Fruit fly (Drosophila melanogaster) whole organism, embryonic: ENCODE measurements around the gene CG12990.

ENCODE experiments used
- Blimp-1 ChIP-seq: fragments of 200-800 bp; sonication (Bioruptor generic); optimal IDR thresholded peaks from 3 replicates; lab custom pipeline; 2018; ENCODE audit warnings: missing biosample characterization, missing genetic modification characterization, mild to moderate bottlenecking, moderate library complexity, missing genetic modification reagents
- CG11085 ChIP-seq: fragments of 200-800 bp; sonication (Bioruptor generic); IDR thresholded peaks from 2 replicates; pipeline ENCODE4 v1.3.6; 2022; ENCODE audit warnings: missing biosample characterization, missing genetic modification characterization
- CG11247 ChIP-seq: fragments of 200-800 bp; sonication (Bioruptor generic); IDR thresholded peaks from 2 replicates; pipeline ENCODE4 v1.3.6; 2022; ENCODE audit warnings: missing biosample characterization, missing genetic modification characterization
- CG13287 ChIP-seq: fragments of 200-800 bp; sonication (Bioruptor generic); IDR thresholded peaks from 2 replicates; pipeline ENCODE4 v1.3.6; 2022; ENCODE audit warnings: missing biosample characterization, missing genetic modification characterization; ENCODE audit not compliant: partially characterized antibody
- CG14441 ChIP-seq: fragments of 200-800 bp; sonication (Bioruptor generic); IDR thresholded peaks from 2 replicates; pipeline ENCODE4 v1.3.6; 2022; ENCODE audit warnings: missing biosample characterization, missing genetic modification characterization
- CG15073 ChIP-seq: fragments of 200-800 bp; sonication (Bioruptor generic); optimal IDR thresholded peaks from 2 replicates; lab custom pipeline; 2016; ENCODE audit warnings: missing biosample characterization, missing genetic modification characterization
- CG2120 ChIP-seq: fragments of 200-800 bp; sonication (Bioruptor generic); optimal IDR thresholded peaks from 3 replicates; lab custom pipeline; 2016; ENCODE audit warnings: missing biosample characterization, missing genetic modification characterization
- CG30403 ChIP-seq: fragments of 200-800 bp; sonication (Bioruptor generic); optimal IDR thresholded peaks from 3 replicates; lab custom pipeline; 2016; ENCODE audit warnings: missing biosample characterization, missing genetic modification characterization
- CG31388 ChIP-seq: fragments of 200-800 bp; sonication (Bioruptor generic); optimal IDR thresholded peaks from 2 replicates; lab custom pipeline; 2016; ENCODE audit warnings: missing biosample characterization, missing genetic modification characterization
- CG4282 ChIP-seq: fragments of 200-800 bp; sonication (Bioruptor generic); optimal IDR thresholded peaks from 2 replicates; lab custom pipeline; 2016; ENCODE audit warnings: missing biosample characterization, missing genetic modification characterization
- CG5180 ChIP-seq: fragments of 200-800 bp; sonication (Bioruptor generic); optimal IDR thresholded peaks from 3 replicates; lab custom pipeline; 2017; ENCODE audit warnings: missing biosample characterization, missing genetic modification characterization, mild to moderate bottlenecking, moderate library complexity, missing genetic modification reagents
- CG6791 ChIP-seq: fragments of 200-800 bp; sonication (Bioruptor generic); IDR thresholded peaks from 3 replicates; pipeline ENCODE4 v1.3.6; 2022; ENCODE audit warnings: missing biosample characterization, missing genetic modification characterization; ENCODE audit not compliant: partially characterized antibody
- Dip2 ChIP-seq: fragments of 200-800 bp; sonication (Bioruptor generic); IDR thresholded peaks from 2 replicates; pipeline ENCODE4 v1.3.6; 2022; ENCODE audit warnings: missing biosample characterization, missing genetic modification characterization
- Eip74EF ChIP-seq, 2 experiments: fragments of 200-800 bp in 1 of 2; fragments of >200 bp in 1 of 2; sonication (Bioruptor generic) in 1 of 2; optimal IDR thresholded peaks; 2 replicates each; lab custom pipeline; 2017 to 2019; ENCODE audit warnings: missing biosample characterization in 2 of 2, missing genetic modification characterization in 2 of 2, mild to moderate bottlenecking in 1 of 2, moderate library complexity in 1 of 2
- Fer1 ChIP-seq: fragments of 200-800 bp; sonication (Bioruptor generic); optimal IDR thresholded peaks from 2 replicates; lab custom pipeline; 2017; ENCODE audit warnings: missing biosample characterization, mild to moderate bottlenecking, missing genetic modification characterization
- HLHmδ ChIP-seq: fragments of 200-800 bp; sonication (Bioruptor generic); optimal IDR thresholded peaks from 2 replicates; lab custom pipeline; 2018; ENCODE audit warnings: missing biosample characterization, mild to moderate bottlenecking, missing genetic modification characterization, moderate library complexity
- HmgZ ChIP-seq: fragments of 200-800 bp; sonication (Bioruptor generic); optimal IDR thresholded peaks from 2 replicates; lab custom pipeline; 2018; ENCODE audit warnings: missing biosample characterization, mild to moderate bottlenecking, missing genetic modification characterization
- Hr51 ChIP-seq, 2 experiments: fragments of 200-800 bp; sonication (Bioruptor generic); optimal IDR thresholded peaks; 2 replicates in 1 of 2; 3 replicates in 1 of 2; lab custom pipeline; 2016 to 2018; ENCODE audit warnings: missing biosample characterization in 2 of 2, missing genetic modification characterization in 2 of 2, mild to moderate bottlenecking in 1 of 2, moderate library complexity in 1 of 2
- Lhr ChIP-seq: fragments of 200-800 bp; sonication (Bioruptor generic); optimal IDR thresholded peaks from 3 replicates; lab custom pipeline; 2017; ENCODE audit warnings: mild to moderate bottlenecking, missing biosample characterization, missing genetic modification reagents, missing genetic modification characterization
- NfI ChIP-seq: fragments of 200-800 bp; sonication (Bioruptor generic); optimal IDR thresholded peaks from 3 replicates; lab custom pipeline; 2018; ENCODE audit warnings: missing biosample characterization, mild to moderate bottlenecking, missing genetic modification characterization, moderate library complexity
- Oaz ChIP-seq: fragments of 200-800 bp; sonication (Bioruptor generic); IDR thresholded peaks from 2 replicates; pipeline ENCODE4 v1.3.6; 2022; ENCODE audit warnings: missing biosample characterization, missing genetic modification characterization
- Ptx1 ChIP-seq: fragments of 200-800 bp; sonication (Bioruptor generic); IDR thresholded peaks from 2 replicates; pipeline ENCODE4 v1.3.6; 2022; ENCODE audit warnings: missing biosample characterization, missing genetic modification characterization
- Sry-δ ChIP-seq: fragments of 200-800 bp; sonication (Bioruptor generic); optimal IDR thresholded peaks from 2 replicates; lab custom pipeline; 2016; ENCODE audit warnings: missing biosample characterization, missing genetic modification characterization
- Stat92E ChIP-seq, 3 experiments: fragments of >200 bp in 2 of 3; fragments of 200-800 bp in 1 of 3; sonication (Bioruptor generic) in 1 of 3; optimal IDR thresholded peaks; 2 replicates each; lab custom pipeline; 2017 to 2019; ENCODE audit warnings: missing biosample characterization in 3 of 3, missing genetic modification characterization in 3 of 3, mild to moderate bottlenecking in 1 of 3, moderate library complexity in 1 of 3
- Trl ChIP-seq, 3 experiments: fragments of >200 bp in 2 of 3; fragments of 200-800 bp in 1 of 3; sonication (Bioruptor generic) in 1 of 3; optimal IDR thresholded peaks; 2 replicates in 1 of 3; 3 replicates in 2 of 3; lab custom pipeline; 2016 to 2017; ENCODE audit warnings: missing biosample characterization in 1 of 3, missing genetic modification characterization in 1 of 3
- YL-1 ChIP-seq: fragments of 200-800 bp; sonication (Bioruptor generic); optimal IDR thresholded peaks from 3 replicates; lab custom pipeline; 2017; ENCODE audit warnings: missing biosample characterization, mild to moderate bottlenecking, missing genetic modification characterization
- abd-A ChIP-seq: fragments of 200-800 bp; sonication (Bioruptor generic); optimal IDR thresholded peaks from 3 replicates; lab custom pipeline; 2019; ENCODE audit warnings: missing biosample characterization, mild to moderate bottlenecking, missing genetic modification characterization, moderate library complexity
- cwo ChIP-seq: fragments of 200-800 bp; sonication (Bioruptor generic); optimal IDR thresholded peaks from 3 replicates; lab custom pipeline; 2017; ENCODE audit warnings: missing biosample characterization, missing genetic modification characterization, mild to moderate bottlenecking, moderate library complexity, missing genetic modification reagents
- ewg ChIP-seq: fragments of 200-800 bp; sonication (Bioruptor generic); optimal IDR thresholded peaks from 3 replicates; lab custom pipeline; 2017; ENCODE audit warnings: mild to moderate bottlenecking, missing biosample characterization, missing genetic modification reagents, missing genetic modification characterization
- gem ChIP-seq: fragments of 200-800 bp; sonication (Bioruptor generic); optimal IDR thresholded peaks from 2 replicates; lab custom pipeline; 2019; ENCODE audit warnings: missing biosample characterization, mild to moderate bottlenecking, missing genetic modification characterization, moderate library complexity
- grn ChIP-seq: fragments of 200-800 bp; sonication (Bioruptor generic); optimal IDR thresholded peaks from 3 replicates; lab custom pipeline; 2017; ENCODE audit warnings: missing biosample characterization, missing genetic modification characterization
- ham ChIP-seq: fragments of 200-800 bp; sonication (Bioruptor generic); IDR thresholded peaks from 2 replicates; pipeline ENCODE4 v1.3.6; 2022; ENCODE audit warnings: missing biosample characterization, missing genetic modification characterization
- hbn ChIP-seq: fragments of 200-800 bp; sonication (Bioruptor generic); IDR thresholded peaks from 2 replicates; pipeline ENCODE4 v1.3.6; 2022; ENCODE audit warnings: missing biosample characterization, missing genetic modification characterization; ENCODE audit not compliant: partially characterized antibody
- insv ChIP-seq, 2 experiments: fragments of 200-800 bp; sonication (Bioruptor generic); optimal IDR thresholded peaks; 3 replicates each; lab custom pipeline; 2016 to 2018; ENCODE audit warnings: missing biosample characterization in 2 of 2, missing genetic modification characterization in 2 of 2
- inv ChIP-seq: fragments of 200-800 bp; sonication (Bioruptor generic); IDR thresholded peaks from 2 replicates; pipeline ENCODE4 v1.3.6; 2022; ENCODE audit warnings: missing biosample characterization, missing genetic modification characterization; ENCODE audit not compliant: partially characterized antibody
- ken ChIP-seq: fragments of 200-800 bp; sonication (Bioruptor generic); IDR thresholded peaks from 3 replicates; pipeline ENCODE4 v1.3.6; 2022; ENCODE audit warnings: missing biosample characterization, missing genetic modification characterization
- kni ChIP-seq: fragments of 200-800 bp; sonication (Bioruptor generic); optimal IDR thresholded peaks from 3 replicates; lab custom pipeline; 2017; ENCODE audit warnings: mild to moderate bottlenecking, missing biosample characterization, missing genetic modification reagents, missing genetic modification characterization
- knrl ChIP-seq: fragments of 200-800 bp; sonication (Bioruptor generic); IDR thresholded peaks from 3 replicates; pipeline ENCODE4 v1.3.6; 2022; ENCODE audit warnings: missing biosample characterization, missing genetic modification characterization; ENCODE audit not compliant: partially characterized antibody
- lab ChIP-seq: fragments of 200-800 bp; sonication (Bioruptor generic); optimal IDR thresholded peaks from 3 replicates; lab custom pipeline; 2017; ENCODE audit warnings: missing biosample characterization, missing genetic modification characterization, mild to moderate bottlenecking, moderate library complexity, missing genetic modification reagents
- peb ChIP-seq: fragments of 200-800 bp; sonication (Bioruptor generic); IDR thresholded peaks from 2 replicates; pipeline ENCODE4 v1.3.6; 2022; ENCODE audit warnings: missing biosample characterization, missing genetic modification characterization
- pum ChIP-seq: fragments of 200-800 bp; sonication (Bioruptor generic); optimal IDR thresholded peaks from 2 replicates; lab custom pipeline; 2016; ENCODE audit warnings: missing biosample characterization, missing genetic modification characterization
- ro ChIP-seq: fragments of 200-800 bp; sonication (Bioruptor generic); IDR thresholded peaks from 2 replicates; pipeline ENCODE4 v1.3.6; 2022; ENCODE audit warnings: missing biosample characterization, missing genetic modification characterization
- sd ChIP-seq: fragments of 200-800 bp; sonication (Bioruptor generic); optimal IDR thresholded peaks from 3 replicates; lab custom pipeline; 2018; ENCODE audit warnings: missing biosample characterization, mild to moderate bottlenecking, missing genetic modification characterization, moderate library complexity
- sens ChIP-seq: fragments of 200-800 bp; sonication (Bioruptor generic); peaks from one replicate; lab custom pipeline; 2016; ENCODE audit warnings: missing biosample characterization, missing genetic modification characterization
- slbo ChIP-seq: fragments of 200-800 bp; sonication (Bioruptor generic); IDR thresholded peaks from 2 replicates; pipeline ENCODE4 v1.3.6; 2022; ENCODE audit warnings: missing biosample characterization, missing genetic modification characterization
- so ChIP-seq: fragments of 200-800 bp; sonication (Bioruptor generic); IDR thresholded peaks from 3 replicates; pipeline ENCODE4 v1.3.6; 2022; ENCODE audit warnings: missing biosample characterization, missing genetic modification characterization
- stc ChIP-seq: fragments of 200-800 bp; sonication (Bioruptor generic); IDR thresholded peaks from 2 replicates; pipeline ENCODE4 v1.3.6; 2022; ENCODE audit warnings: missing biosample characterization, missing genetic modification characterization
- unc-4 ChIP-seq: fragments of 200-800 bp; sonication (Bioruptor generic); IDR thresholded peaks from 2 replicates; pipeline ENCODE4 v1.3.6; 2022; ENCODE audit warnings: missing biosample characterization, missing genetic modification characterization; ENCODE audit not compliant: partially characterized antibody
- yki ChIP-seq: fragments of >200 bp; optimal IDR thresholded peaks from 3 replicates; lab custom pipeline; 2018
- zen ChIP-seq: fragments of 200-800 bp; sonication (Bioruptor generic); optimal IDR thresholded peaks from 3 replicates; lab custom pipeline; 2018; ENCODE audit warnings: missing biosample characterization, mild to moderate bottlenecking, missing genetic modification characterization, moderate library complexity

The CG12990 gene

dm6 chrX:17695641-17696040, 24.0 kb upstream of the CG12990 start (continued):
- TF ChIP-seq Dip2 (GFP tag; lab: Robert Waterston, UW) (peak; percentile 89), so (GFP tag; lab: Robert Waterston, UW) (no peak), HmgZ (peak; percentile 55), ewg (GFP tag; lab: Kevin White, UChicago) (no peak), CG31388 (no peak), kni (GFP tag; lab: Kevin White, UChicago) (no peak), CG11085 (GFP tag; lab: Robert Waterston, UW) (no peak), sens (GFP tag; lab: Kevin White, UChicago) (peak; percentile 20), grn (no peak), CG14441 (GFP tag; lab: Robert Waterston, UW) (no peak), ham (GFP tag; lab: Robert Waterston, UW) (no peak), knrl (GFP tag; lab: Robert Waterston, UW) (no peak), yki (lab: Kevin White, UChicago) (no peak), Blimp-1 (GFP tag; lab: Kevin White, UChicago) (no peak), abd-A (tag; lab: Kevin White, UChicago) (no peak), YL-1 (GFP tag; lab: Kevin White, UChicago) (no peak), gem (no peak), ken (GFP tag; lab: Robert Waterston, UW) (no peak), inv (GFP tag; lab: Robert Waterston, UW) (no peak), Trl (optimal IDR thresholded peaks at IDR 0.05; lab: Kevin White, UChicago) (no peak), Trl (GFP tag; optimal IDR thresholded peaks at IDR 0.05; lab: Kevin White, UChicago) (no peak), hbn (GFP tag; lab: Robert Waterston, UW) (no peak), sd (tag; lab: Kevin White, UChicago) (peak; percentile 44), Stat92E (GFP tag; optimal IDR thresholded peaks at IDR 0.05; lab: Kevin White, UChicago) (no peak), insv (GFP tag; optimal IDR thresholded peaks at IDR 0.05; lab: Kevin White, UChicago) (peak in 1 of 2 experiments; percentile 36), cwo (no peak), NfI (no peak)

- TF ChIP-seq CG13287 (GFP tag; lab: Robert Waterston, UW), result no peak
- no peak for TF ChIP-seq Ptx1
- peak; percentile 44 for TF ChIP-seq Fer1
- no peak for TF ChIP-seq stc (GFP tag; lab: Robert Waterston, UW)
- no peak for TF ChIP-seq peb (GFP tag; lab: Robert Waterston, UW)
- TF ChIP-seq HLHmδ (GFP tag; lab: Kevin White, UChicago), result no peak
- TF ChIP-seq Sry-δ, result no peak
- TF ChIP-seq ro (GFP tag; lab: Robert Waterston, UW), result no peak
- no peak for TF ChIP-seq CG4282
- peak; percentile 3 for TF ChIP-seq CG30403 (GFP tag; lab: Kevin White, UChicago)
- no peak for TF ChIP-seq Oaz (GFP tag; lab: Robert Waterston, UW)
- TF ChIP-seq slbo (GFP tag; lab: Robert Waterston, UW), result no peak
- no peak for TF ChIP-seq Lhr (GFP tag; lab: Kevin White, UChicago)
- no peak for TF ChIP-seq zen (tag; lab: Kevin White, UChicago)
- TF ChIP-seq pum, result no peak
- peak in 1 of 2 experiments; percentile 54 for TF ChIP-seq Hr51 (GFP tag; optimal IDR thresholded peaks at IDR 0.05; lab: Kevin White, UChicago)
- no peak for TF ChIP-seq CG11247 (GFP tag; lab: Robert Waterston, UW)
- TF ChIP-seq CG2120 (GFP tag; lab: Kevin White, UChicago), result peak; percentile 8
- no peak for TF ChIP-seq unc-4 (GFP tag; lab: Robert Waterston, UW)
- TF ChIP-seq CG15073 (GFP tag; lab: Kevin White, UChicago), result no peak
- TF ChIP-seq Eip74EF (GFP tag; optimal IDR thresholded peaks at IDR 0.05; lab: Kevin White, UChicago), result peak in 1 of 2 experiments; percentile 24
- no peak for TF ChIP-seq CG5180 (GFP tag; lab: Kevin White, UChicago)
- TF ChIP-seq CG6791 (GFP tag; lab: Robert Waterston, UW), result no peak
- peak; percentile 24 for TF ChIP-seq lab (GFP tag; lab: Kevin White, UChicago)
Measured at dm6 chrX:17694873-17695446, 23.3 kb upstream of the CG12990 start.
